Fruit fly (Drosophila melanogaster) whole organism, pupa: Measurements from ENCODE around the gene CG13295.

Source experiments
- CG13204 ChIP-seq: fragments of 200-800 bp; sonication (Bioruptor generic); optimal IDR thresholded peaks from 2 replicates; lab custom pipeline; 2018; ENCODE audit warnings: missing biosample characterization, mild to moderate bottlenecking, missing genetic modification characterization, moderate library complexity
- CG14655 ChIP-seq: fragments of 200-800 bp; sonication (Bioruptor generic); optimal IDR thresholded peaks from 3 replicates; lab custom pipeline; 2017; ENCODE audit warnings: mild to moderate bottlenecking, missing biosample characterization, missing genetic modification reagents, missing genetic modification characterization
- CG4496 ChIP-seq: fragments of 200-800 bp; sonication (Bioruptor generic); IDR thresholded peaks from 3 replicates; pipeline ENCODE4 v1.3.6; 2022; ENCODE audit warnings: missing biosample characterization, missing genetic modification characterization
- CG8159 ChIP-seq: fragments of 200-800 bp; sonication (Bioruptor generic); optimal IDR thresholded peaks from 3 replicates; lab custom pipeline; 2018; ENCODE audit warnings: missing biosample characterization, mild to moderate bottlenecking, missing genetic modification characterization, moderate library complexity

DNA sequence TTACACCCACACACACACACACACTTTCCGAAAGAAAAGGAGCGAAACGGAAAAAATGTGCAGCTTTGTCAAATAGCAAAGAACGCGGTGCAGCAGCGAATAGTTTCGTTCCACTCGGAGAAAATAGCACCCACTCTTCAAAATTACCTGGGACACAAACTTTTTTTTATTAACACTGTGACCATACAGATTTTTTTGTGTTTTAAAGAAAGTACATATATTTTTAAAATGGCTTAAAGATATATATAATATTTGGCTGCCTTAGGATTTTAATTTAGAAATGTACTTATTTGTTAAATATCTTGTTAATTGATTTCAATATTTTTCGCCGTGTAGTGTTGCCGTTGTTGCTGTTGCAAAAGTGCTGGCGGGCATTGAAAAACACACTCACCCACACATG, 9.4 kb upstream of the CG13295 start:
- TF ChIP-seq CG13204 (GFP tag; lab: Kevin White, UChicago) (no peak), CG8159 (peak; percentile 49), CG14655 (peak; percentile 67), CG4496 (GFP tag; lab: Robert Waterston, UW) (no peak; the same call in 2 of the 3 replicates)
